Worm (Caenorhabditis elegans) whole organism, L3 larva: ENCODE measurements around the gene F23G4.1.

ENCODE experiments used
- fkh-2 ChIP-seq: fragments of 150-350 bp; optimal IDR thresholded peaks from 2 replicates; lab custom pipeline; 2014; ENCODE audit warnings: missing biosample characterization, missing genetic modification reagents, missing genetic modification characterization
- fos-1 ChIP-seq: fragments of 150-350 bp; optimal IDR thresholded peaks from 2 replicates; lab custom pipeline; 2014; ENCODE audit warnings: missing biosample characterization, missing genetic modification characterization
- snpc-4 ChIP-seq: fragments of 150-350 bp; optimal IDR thresholded peaks from 2 replicates; lab custom pipeline; 2014; ENCODE audit warnings: missing biosample characterization, missing genetic modification characterization
- unc-39 ChIP-seq: sonication (generic microtip); optimal IDR thresholded peaks from 4 replicates; lab custom pipeline; 2017; ENCODE audit warnings: missing biosample characterization, missing genetic modification characterization

- TF ChIP-seq fos-1, result no peak
- no peak for TF ChIP-seq fkh-2 (tag; lab: Kevin White, UChicago)
- no peak for TF ChIP-seq snpc-4 (tag; lab: Kevin White, UChicago)
- TF ChIP-seq unc-39 (tag; lab: Kevin White, UChicago), result no peak
These were observed 4.0 kb upstream of the F23G4.1 start, which contains the start of gene cpr-6 for ce11 chrX:6606991-6607390.
